Fruit fly (Drosophila melanogaster): ENCODE results near the gene msps.

DNA sequence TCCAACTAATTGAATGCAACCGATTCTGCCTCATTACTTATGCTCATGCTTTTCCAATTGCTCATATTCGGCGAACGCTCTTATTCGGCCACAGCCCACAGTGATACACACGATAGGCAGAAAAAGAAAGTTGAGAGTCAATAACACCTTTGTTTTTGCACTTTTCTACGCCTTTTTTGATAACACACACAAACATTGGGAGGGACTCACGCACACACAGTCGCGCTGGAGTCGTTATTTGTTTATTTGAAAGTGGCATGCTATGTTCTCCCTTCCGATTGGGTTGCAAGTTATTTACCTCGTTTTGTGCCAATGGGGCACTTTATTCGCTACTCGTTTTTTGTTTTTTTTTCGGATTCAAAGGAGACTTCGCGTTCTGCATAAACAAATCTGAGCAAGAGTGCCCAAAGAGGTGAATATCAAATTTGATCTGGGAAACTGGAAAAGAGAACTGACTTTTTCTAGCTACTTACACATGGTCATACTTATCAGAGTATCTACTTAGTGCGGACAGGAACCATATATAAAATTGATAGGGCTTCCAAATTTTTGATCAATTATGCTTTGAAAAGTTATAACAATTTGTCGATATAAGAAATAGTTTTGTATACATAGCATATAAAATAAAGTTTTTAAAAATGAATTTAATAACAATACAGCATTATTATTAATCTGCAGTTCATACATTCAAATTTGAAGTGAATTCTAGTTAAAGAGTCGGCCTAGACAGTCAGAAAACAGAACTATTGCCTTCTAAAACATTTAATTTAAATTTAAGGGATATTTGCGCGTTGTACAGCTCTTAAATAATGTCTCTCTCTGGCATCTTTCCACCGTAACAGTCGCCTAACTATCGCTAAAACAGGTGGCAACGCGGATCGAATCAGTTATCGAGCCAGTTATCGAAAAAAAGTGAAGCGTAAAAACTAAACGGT is 48.0 kb downstream of the msps start, which contains the start of the genes Mhcl and Akt:
- TF ChIP-seq Sin3A (optimal IDR thresholded peaks at IDR 0.05) (no peak), h (optimal IDR thresholded peaks at IDR 0.05) (no peak), insv (optimal IDR thresholded peaks at IDR 0.05) (no peak), psq (optimal IDR thresholded peaks at IDR 0.05) (no peak), ttk (optimal IDR thresholded peaks at IDR 0.05) (no peak), Myc (optimal IDR thresholded peaks at IDR 0.05) (no peak)

Data from Kc167 (cell line).